Worm (Caenorhabditis elegans) whole organism, young adult: Measurements from ENCODE around the gene srx-87.

ENCODE experiments used
- B0019.2 ChIP-seq: fragments of 200-800 bp; sonication (Bioruptor generic); conservative IDR thresholded peaks from 2 replicates; pipeline ENCODE4 v1.3.6; 2022; ENCODE audit warnings: missing genetic modification reagents, missing genetic modification characterization, missing compliant biosample characterization
- B0336.3 ChIP-seq: fragments of 200-800 bp; sonication (Bioruptor generic); IDR thresholded peaks from 2 replicates; pipeline ENCODE4 v1.3.6; 2022; ENCODE audit warnings: missing genetic modification characterization, missing compliant biosample characterization
- F22D6.2 ChIP-seq: sonication (generic microtip); optimal IDR thresholded peaks from 2 replicates; lab custom pipeline; 2016; ENCODE audit warnings: mild to moderate bottlenecking, missing genetic modification characterization, missing compliant biosample characterization
- F37B4.10 ChIP-seq: fragments of 200-800 bp; sonication (Bioruptor generic); IDR thresholded peaks from 2 replicates; pipeline ENCODE4 v1.3.6; 2022; ENCODE audit warnings: missing genetic modification characterization, missing compliant biosample characterization
- K12H6.12 ChIP-seq: fragments of 200-800 bp; sonication (Bioruptor generic); optimal IDR thresholded peaks from 2 replicates; lab custom pipeline; 2018; ENCODE audit warnings: mild to moderate bottlenecking, missing genetic modification characterization, missing compliant biosample characterization
- T07F8.4 ChIP-seq: sonication (generic microtip); optimal IDR thresholded peaks from 2 replicates; lab custom pipeline; 2016; ENCODE audit warnings: mild to moderate bottlenecking, missing genetic modification characterization, moderate library complexity, missing compliant biosample characterization
- Y53F4B.3 ChIP-seq: fragments of 200-800 bp; sonication (Bioruptor generic); IDR thresholded peaks from 2 replicates; pipeline ENCODE4 v1.3.6; 2022; ENCODE audit warnings: missing genetic modification reagents, missing genetic modification characterization, missing compliant biosample characterization
- Y53G8AR.9 ChIP-seq: fragments of 200-800 bp; sonication (Bioruptor generic); conservative IDR thresholded peaks from 2 replicates; pipeline ENCODE4 v1.3.6; 2022; ENCODE audit warnings: missing genetic modification reagents, missing genetic modification characterization, missing compliant biosample characterization
- Y56A3A.18 ChIP-seq: fragments of 200-800 bp; sonication (Bioruptor generic); IDR thresholded peaks from 2 replicates; pipeline ENCODE4 v1.3.6; 2022; ENCODE audit warnings: missing genetic modification reagents, missing genetic modification characterization, missing compliant biosample characterization
- Y79H2A.3 ChIP-seq: fragments of 200-800 bp; sonication (Bioruptor generic); conservative IDR thresholded peaks from 2 replicates; pipeline ENCODE4 v1.3.6; 2022; ENCODE audit warnings: missing genetic modification reagents, missing genetic modification characterization, missing compliant biosample characterization
- athp-1 ChIP-seq: sonication (generic microtip); optimal IDR thresholded peaks from 2 replicates; lab custom pipeline; 2017; ENCODE audit warnings: mild to moderate bottlenecking, missing genetic modification characterization, missing compliant biosample characterization
- attf-5 ChIP-seq: fragments of 200-800 bp; sonication (Bioruptor generic); optimal IDR thresholded peaks from 2 replicates; lab custom pipeline; 2018; ENCODE audit warnings: mild to moderate bottlenecking, missing genetic modification characterization, missing compliant biosample characterization
- attf-6 ChIP-seq: fragments of 200-800 bp; sonication (Bioruptor generic); IDR thresholded peaks from 2 replicates; pipeline ENCODE4 v1.3.6; 2022; ENCODE audit warnings: missing genetic modification reagents, missing genetic modification characterization, missing compliant biosample characterization
- bed-2 ChIP-seq: fragments of 200-800 bp; sonication (Bioruptor generic); IDR thresholded peaks from 2 replicates; pipeline ENCODE4 v1.3.6; 2022; ENCODE audit warnings: missing genetic modification reagents, missing genetic modification characterization, missing compliant biosample characterization
- ccch-3 ChIP-seq: fragments of 200-800 bp; sonication (Bioruptor generic); optimal IDR thresholded peaks from 2 replicates; lab custom pipeline; 2018; ENCODE audit warnings: mild to moderate bottlenecking, missing genetic modification characterization, missing compliant biosample characterization
- cebp-1 ChIP-seq, 2 experiments: fragments of 200-800 bp in 1 of 2; sonication (Bioruptor generic) in 1 of 2; sonication (generic microtip) in 1 of 2; IDR thresholded peaks in 1 of 2; optimal IDR thresholded peaks in 1 of 2; 2 replicates each; pipeline versions ENCODE4 v1.3.6 to Lab custom; 2017 to 2022; ENCODE audit warnings: missing compliant biosample characterization in 2 of 2, missing genetic modification characterization in 2 of 2, mild to moderate bottlenecking in 1 of 2, missing genetic modification reagents in 1 of 2, moderate library complexity in 1 of 2
- ceh-100 ChIP-seq: fragments of 200-800 bp; sonication (Bioruptor generic); IDR thresholded peaks from 2 replicates; pipeline ENCODE4 v1.3.6; 2022; ENCODE audit warnings: missing genetic modification reagents, missing genetic modification characterization, missing compliant biosample characterization
- die-1 ChIP-seq: sonication (generic microtip); optimal IDR thresholded peaks from 2 replicates; lab custom pipeline; 2016; ENCODE audit warnings: missing genotype, mild to moderate bottlenecking, missing genetic modification characterization, missing compliant biosample characterization
- dox-1 ChIP-seq: fragments of 200-800 bp; sonication (Bioruptor generic); IDR thresholded peaks from 2 replicates; pipeline ENCODE4 v1.3.6; 2022; ENCODE audit warnings: missing genetic modification reagents, missing genetic modification characterization, missing compliant biosample characterization
- egl-18 ChIP-seq: fragments of 200-800 bp; sonication (Bioruptor generic); IDR thresholded peaks from 2 replicates; pipeline ENCODE4 v1.3.6; 2022; ENCODE audit warnings: missing genetic modification reagents, missing genetic modification characterization, missing compliant biosample characterization
- egrh-3 ChIP-seq: fragments of 200-800 bp; sonication (Bioruptor generic); IDR thresholded peaks from 2 replicates; pipeline ENCODE4 v1.3.6; 2022; ENCODE audit warnings: missing genetic modification reagents, missing genetic modification characterization, missing compliant biosample characterization
- ekl-4 ChIP-seq: fragments of 200-800 bp; sonication (Bioruptor generic); IDR thresholded peaks from 2 replicates; pipeline ENCODE4 v1.3.6; 2022; ENCODE audit warnings: missing genetic modification reagents, missing genetic modification characterization, missing compliant biosample characterization
- fkh-3 ChIP-seq: sonication (generic microtip); optimal IDR thresholded peaks from 2 replicates; lab custom pipeline; 2016; ENCODE audit warnings: mild to moderate bottlenecking, missing genetic modification characterization, missing compliant biosample characterization
- him-1 ChIP-seq: sonication (generic microtip); optimal IDR thresholded peaks from 2 replicates; lab custom pipeline; 2016; ENCODE audit warnings: missing genotype, missing genetic modification reagents, missing genetic modification characterization, missing compliant biosample characterization
- hmg-20 ChIP-seq: fragments of 200-800 bp; sonication (Bioruptor generic); IDR thresholded peaks from 2 replicates; pipeline ENCODE4 v1.3.6; 2022; ENCODE audit warnings: missing genetic modification reagents, missing genetic modification characterization, missing compliant biosample characterization
- let-526 ChIP-seq: fragments of 200-800 bp; sonication (Bioruptor generic); IDR thresholded peaks from 2 replicates; pipeline ENCODE4 v1.3.6; 2022; ENCODE audit warnings: missing genetic modification reagents, missing genetic modification characterization, missing compliant biosample characterization
- lin-26 ChIP-seq: fragments of 200-800 bp; sonication (Bioruptor generic); IDR thresholded peaks from 2 replicates; pipeline ENCODE4 v1.3.6; 2022; ENCODE audit warnings: missing genetic modification reagents, missing genetic modification characterization, missing compliant biosample characterization
- lin-40 ChIP-seq: sonication (generic microtip); optimal IDR thresholded peaks from 2 replicates; lab custom pipeline; 2016; ENCODE audit warnings: missing genetic modification characterization, mild to moderate bottlenecking, missing compliant biosample characterization, missing genotype, missing genetic modification reagents
- lin-54 ChIP-seq: fragments of 200-800 bp; sonication (Bioruptor generic); optimal IDR thresholded peaks from 2 replicates; lab custom pipeline; 2018; ENCODE audit warnings: mild to moderate bottlenecking, missing genetic modification characterization, missing compliant biosample characterization
- lsy-27 ChIP-seq: sonication (generic microtip); optimal IDR thresholded peaks from 2 replicates; lab custom pipeline; 2017; ENCODE audit warnings: missing genetic modification characterization, mild to moderate bottlenecking, missing compliant biosample characterization, antibody characterized with exemption, missing genotype, borderline replicate concordance; ENCODE audit not compliant: insufficient read depth
- madf-6 ChIP-seq: fragments of 200-800 bp; sonication (Bioruptor generic); IDR thresholded peaks from 2 replicates; pipeline ENCODE4 v1.3.6; 2022; ENCODE audit warnings: missing genetic modification reagents, missing genetic modification characterization, missing compliant biosample characterization
- mcd-1 ChIP-seq: fragments of 200-800 bp; sonication (Bioruptor generic); IDR thresholded peaks from 2 replicates; pipeline ENCODE4 v1.3.6; 2022; ENCODE audit warnings: missing genetic modification reagents, missing genetic modification characterization, missing compliant biosample characterization
- mxl-1 ChIP-seq: sonication (generic microtip); optimal IDR thresholded peaks from 2 replicates; lab custom pipeline; 2016; ENCODE audit warnings: missing genetic modification characterization, missing compliant biosample characterization
- rcor-1 ChIP-seq: fragments of 200-800 bp; sonication (Bioruptor generic); IDR thresholded peaks from 2 replicates; pipeline ENCODE4 v1.3.6; 2022; ENCODE audit warnings: missing genetic modification reagents, missing genetic modification characterization, missing compliant biosample characterization
- rec-8 ChIP-seq, 2 experiments: sonication (generic microtip); optimal IDR thresholded peaks; 2 replicates each; lab custom pipeline; 2016; ENCODE audit warnings: mild to moderate bottlenecking in 2 of 2, missing genetic modification characterization in 2 of 2, missing genetic modification reagents in 2 of 2, missing genotype in 2 of 2, missing biosample characterization in 1 of 2, missing compliant biosample characterization in 1 of 2, moderate library complexity in 1 of 2
- snpc-1.3 ChIP-seq: sonication (generic microtip); optimal IDR thresholded peaks from 2 replicates; lab custom pipeline; 2017; ENCODE audit warnings: missing genetic modification characterization, mild to moderate bottlenecking, missing compliant biosample characterization, antibody characterized with exemption, moderate library complexity, missing genotype, missing genetic modification reagents; ENCODE audit not compliant: insufficient read depth
- somi-1 ChIP-seq: fragments of 200-800 bp; sonication (Bioruptor generic); optimal IDR thresholded peaks from 2 replicates; lab custom pipeline; 2018; ENCODE audit warnings: mild to moderate bottlenecking, missing genetic modification characterization, missing compliant biosample characterization
- sptf-2 ChIP-seq: fragments of 200-800 bp; sonication (Bioruptor generic); optimal IDR thresholded peaks from 2 replicates; lab custom pipeline; 2018; ENCODE audit warnings: mild to moderate bottlenecking, missing genetic modification characterization, missing compliant biosample characterization
- tbx-9 ChIP-seq: sonication (generic microtip); optimal IDR thresholded peaks from 2 replicates; lab custom pipeline; 2016; ENCODE audit warnings: borderline replicate concordance, missing genetic modification characterization, inconsistent platforms, missing compliant biosample characterization
- unc-62 ChIP-seq: fragments of 150-350 bp; optimal IDR thresholded peaks from 2 replicates; lab custom pipeline; 2014; ENCODE audit warnings: missing biosample characterization, missing genetic modification reagents, missing genetic modification characterization
- ztf-26 ChIP-seq: sonication (generic microtip); optimal IDR thresholded peaks from 2 replicates; lab custom pipeline; 2017; ENCODE audit warnings: missing genetic modification characterization, missing compliant biosample characterization
- ztf-28 ChIP-seq: fragments of 200-800 bp; sonication (Bioruptor generic); IDR thresholded peaks from 2 replicates; pipeline ENCODE4 v1.3.6; 2022; ENCODE audit warnings: missing genetic modification reagents, missing genetic modification characterization, missing compliant biosample characterization
- ztf-6 ChIP-seq: fragments of 200-800 bp; sonication (Bioruptor generic); IDR thresholded peaks from 2 replicates; pipeline ENCODE4 v1.3.6; 2022; ENCODE audit warnings: missing genetic modification reagents, missing genetic modification characterization, missing compliant biosample characterization

The srx-87 gene

DNA sequence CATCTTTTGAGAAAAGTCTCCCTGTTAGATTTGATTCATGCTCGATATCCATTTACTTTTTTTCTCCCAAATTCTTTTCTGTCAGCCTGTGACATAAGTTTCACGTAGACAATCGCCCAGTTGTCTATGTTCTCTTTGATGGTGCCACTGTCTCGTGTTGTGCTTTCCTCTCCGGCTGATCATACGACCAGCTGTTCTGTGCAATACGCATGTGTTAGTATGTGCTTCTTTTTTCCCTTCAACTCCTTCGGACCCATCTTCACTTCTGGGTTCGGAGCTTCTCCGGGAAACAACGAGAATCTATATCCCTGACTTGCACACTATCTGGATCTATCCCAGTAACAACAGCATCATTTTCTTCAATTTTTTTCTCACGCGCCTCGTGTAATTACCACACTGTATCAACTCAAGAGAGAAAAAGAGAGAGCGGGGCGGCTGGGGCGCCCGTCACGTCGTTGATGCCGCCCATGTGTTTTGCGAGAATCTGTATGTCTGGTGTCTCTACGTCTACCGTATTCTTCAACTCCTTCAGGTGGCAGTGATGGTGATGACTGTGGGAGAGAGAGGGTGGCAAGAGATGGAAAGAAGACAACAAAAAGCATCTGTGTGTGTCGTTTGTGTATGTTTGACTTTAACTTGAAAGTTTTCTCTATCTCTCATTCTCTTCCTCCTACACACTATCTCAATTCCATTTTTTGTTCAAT, 32.7 kb upstream of the srx-87 start (continued):
- TF ChIP-seq rec-8 (tag; optimal IDR thresholded peaks at IDR 0.05; lab: Kevin White, UChicago) (no peak), lin-40 (tag; lab: Kevin White, UChicago) (peak; percentile 78), lin-26 (GFP tag; lab: Robert Waterston, UW) (0 out of 2 replicates have a peak, but pooled peaks have one; percentile 49), let-526 (GFP tag; lab: Robert Waterston, UW) (peak; percentile 26; the same call in 1 of the 2 replicates), sptf-2 (GFP tag; lab: Kevin White, UChicago) (no peak), mcd-1 (GFP tag; lab: Robert Waterston, UW) (no peak), attf-5 (GFP tag; lab: Kevin White, UChicago) (peak; percentile 79), attf-6 (GFP tag; lab: Robert Waterston, UW) (no peak), madf-6 (GFP tag; lab: Robert Waterston, UW) (no peak), die-1 (tag; lab: Kevin White, UChicago) (peak; percentile 48), snpc-1.3 (no peak), athp-1 (tag; lab: Kevin White, UChicago) (no peak), ekl-4 (GFP tag; lab: Robert Waterston, UW) (no peak; the same call in 1 of the 2 replicates), fkh-3 (tag; lab: Kevin White, UChicago) (no peak), T07F8.4 (no peak), lsy-27 (tag; lab: Kevin White, UChicago) (no peak), ztf-28 (GFP tag; lab: Robert Waterston, UW) (no peak), him-1 (no peak), cebp-1 (GFP tag; IDR thresholded peaks at IDR 0.05; lab: Robert Waterston, UW) (no peak), cebp-1 (tag; optimal IDR thresholded peaks at IDR 0.05; lab: Kevin White, UChicago) (peak; percentile 77), Y53F4B.3 (GFP tag; lab: Robert Waterston, UW) (no peak), Y53G8AR.9 (GFP tag; lab: Robert Waterston, UW) (0 out of 2 replicates have a peak, but pooled peaks have one; percentile 10), somi-1 (GFP tag; lab: Kevin White, UChicago) (peak; percentile 88), unc-62 (GFP tag; lab: Kevin White, UChicago) (peak; percentile 65), egl-18 (GFP tag; lab: Robert Waterston, UW) (no peak), Y56A3A.18 (GFP tag; lab: Robert Waterston, UW) (0 out of 2 replicates have a peak, but pooled peaks have one; percentile 39), ztf-6 (peak; percentile 64; the same call in 1 of the 2 replicates), F37B4.10 (GFP tag; lab: Robert Waterston, UW) (no peak), F22D6.2 (tag; lab: Kevin White, UChicago) (peak; percentile 85), rcor-1 (no peak), mxl-1 (no peak), Y79H2A.3 (GFP tag; lab: Robert Waterston, UW) (no peak), bed-2 (GFP tag; lab: Robert Waterston, UW) (no peak), lin-54 (GFP tag; lab: Kevin White, UChicago) (peak; percentile 8), B0019.2 (GFP tag; lab: Robert Waterston, UW) (no peak), K12H6.12 (tag; lab: Kevin White, UChicago) (peak; percentile 76), ccch-3 (GFP tag; lab: Kevin White, UChicago) (no peak), ceh-100 (GFP tag; lab: Robert Waterston, UW) (no peak), egrh-3 (GFP tag; lab: Robert Waterston, UW) (no peak; the same call in 1 of the 2 replicates), B0336.3 (GFP tag; lab: Robert Waterston, UW) (peak; percentile 78), hmg-20 (GFP tag; lab: Robert Waterston, UW) (no peak), tbx-9 (no peak), ztf-26 (tag; lab: Kevin White, UChicago) (peak; percentile 70), dox-1 (GFP tag; lab: Robert Waterston, UW) (peak; percentile 52; the same call in 1 of the 2 replicates)
